Worm (Caenorhabditis elegans): Measurements from ENCODE around the gene otpl-5.

Gene otpl-5

ce11 chrV:8536213-8536612 lies 6.9 kb downstream of the otpl-5 start, which contains the start of gene his-39:
TSS of gene his-39 (plus strand) at chrV:8536513.
- no peak for TF ChIP-seq egl-13 (tag; optimal IDR thresholded peaks at IDR 0.05)
- TF ChIP-seq tlp-1 (tag; optimal IDR thresholded peaks at IDR 0.05) = no peak
- no peak for TF ChIP-seq nhr-20 (tag; optimal IDR thresholded peaks at IDR 0.05)
- TF ChIP-seq pqm-1 (tag; optimal IDR thresholded peaks at IDR 0.05) = no peak
- no peak for TF ChIP-seq C16A3.4 (tag; optimal IDR thresholded peaks at IDR 0.05)
- no peak for TF ChIP-seq nhr-11 (tag; optimal IDR thresholded peaks at IDR 0.05)
- TF ChIP-seq vab-15 (tag; optimal IDR thresholded peaks at IDR 0.05) = no peak
- TF ChIP-seq ztf-4 (tag; optimal IDR thresholded peaks at IDR 0.05) = no peak
- no peak for TF ChIP-seq grh-1 (GFP tag; IDR thresholded peaks at IDR 0.05)
- TF ChIP-seq nhr-12 (tag; optimal IDR thresholded peaks at IDR 0.05) = no peak
- no peak for TF ChIP-seq unc-130 (tag; optimal IDR thresholded peaks at IDR 0.05)
- TF ChIP-seq unc-30 (tag; optimal IDR thresholded peaks at IDR 0.05) = no peak
- no peak for TF ChIP-seq elt-2 (tag; optimal IDR thresholded peaks at IDR 0.05)
- no peak for TF ChIP-seq jun-1 (tag; optimal IDR thresholded peaks at IDR 0.05)
- no peak for TF ChIP-seq zag-1 (tag; optimal IDR thresholded peaks at IDR 0.05)
- TF ChIP-seq hlh-4 (tag; optimal IDR thresholded peaks at IDR 0.05) = no peak
- TF ChIP-seq nhr-28 (tag; optimal IDR thresholded peaks at IDR 0.05) = no peak

- TF ChIP-seq skn-1 (tag; optimal IDR thresholded peaks at IDR 0.05) = no peak
- TF ChIP-seq vab-15 (tag; optimal IDR thresholded peaks at IDR 0.05) = no peak
- TF ChIP-seq nhr-237 (tag; optimal IDR thresholded peaks at IDR 0.05) = no peak
- TF ChIP-seq lir-3 (tag; optimal IDR thresholded peaks at IDR 0.05; ENCODE audit: poor library complexity) = no peak
- TF ChIP-seq sox-4 (tag; optimal IDR thresholded peaks at IDR 0.05) = no peak
- TF ChIP-seq nhr-84 (tag; optimal IDR thresholded peaks at IDR 0.05) = no peak
- no peak for TF ChIP-seq lsy-2 (tag; optimal IDR thresholded peaks at IDR 0.05)
- TF ChIP-seq F16B12.6 (tag; optimal IDR thresholded peaks at IDR 0.05) = no peak
- no peak for TF ChIP-seq fos-1 (tag; optimal IDR thresholded peaks at IDR 0.05)
- no peak for TF ChIP-seq dsc-1 (tag; optimal IDR thresholded peaks at IDR 0.05)
- no peak for TF ChIP-seq elt-2 (tag; optimal IDR thresholded peaks at IDR 0.05)
- TF ChIP-seq ceh-8 (GFP tag; optimal IDR thresholded peaks at IDR 0.05) = no peak
Measured at ce11 chrV:8537031-8537430, 7.7 kb downstream of the otpl-5 start, which contains the start of gene otpl-4. TSS of gene otpl-4 (plus strand) at chrV:8537331.

DNA sequence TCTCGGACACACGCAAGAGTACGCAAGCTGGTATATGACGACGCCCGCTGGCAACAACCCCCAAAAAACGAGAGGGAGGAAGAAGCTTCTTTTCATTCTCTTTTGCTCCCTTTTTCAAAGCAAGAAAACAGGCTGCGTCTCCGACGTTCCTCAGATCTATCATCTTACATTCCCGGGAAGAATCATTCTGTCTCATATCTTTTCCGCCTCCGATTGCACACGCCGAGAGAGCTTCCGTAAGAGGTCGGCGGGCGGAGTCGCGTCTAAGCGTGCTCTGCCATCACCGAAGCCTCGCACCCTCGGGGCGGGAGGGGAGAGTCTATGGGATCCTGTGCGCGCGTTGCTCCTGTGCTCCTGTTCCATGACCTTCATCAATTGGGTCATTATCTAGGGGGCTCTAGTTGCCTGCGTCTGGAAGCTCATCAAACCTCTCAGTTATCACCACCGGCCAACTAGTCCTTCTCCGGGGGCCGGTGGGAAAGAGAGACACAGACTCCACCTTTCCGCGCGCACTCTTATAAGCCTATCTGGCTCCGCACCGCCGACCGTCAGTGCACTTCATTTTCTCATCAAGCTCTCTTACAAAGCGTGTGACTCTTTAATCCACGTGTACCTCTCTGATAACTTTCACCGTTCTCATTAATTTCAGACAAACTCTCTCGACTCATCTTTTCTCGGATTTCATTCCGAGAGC lies 16.4 kb downstream of the otpl-5 start, which contains the start of the genes slc-17.8 and asns-1:
slc-17.8 (minus strand) TSS at position 51 of the 694 bp plus-strand sequence.
asns-1 (plus strand) TSS at position 644 of the 694 bp plus-strand sequence.
- no peak for TF ChIP-seq lin-14 (GFP tag; optimal IDR thresholded peaks at IDR 0.05)
- no peak for TF ChIP-seq skn-1 (tag; optimal IDR thresholded peaks at IDR 0.05)
- no peak for TF ChIP-seq nhr-20 (tag; optimal IDR thresholded peaks at IDR 0.05)
- no peak for TF ChIP-seq fkh-4 (tag; optimal IDR thresholded peaks at IDR 0.05; ENCODE audit: borderline replicate concordance)
- no peak for TF ChIP-seq hpl-2 (GFP tag; optimal IDR thresholded peaks at IDR 0.05)
- no peak for TF ChIP-seq mep-1 (tag; optimal IDR thresholded peaks at IDR 0.05)
- no peak for TF ChIP-seq blmp-1 (tag; optimal IDR thresholded peaks at IDR 0.05)
- no peak for TF ChIP-seq F16B12.6 (tag; optimal IDR thresholded peaks at IDR 0.05)
- TF ChIP-seq fkh-10 (GFP tag; optimal IDR thresholded peaks at IDR 0.05) = no peak
- no peak for TF ChIP-seq unc-98 (GFP tag; IDR thresholded peaks at IDR 0.05)
- no peak for TF ChIP-seq fos-1 (tag; optimal IDR thresholded peaks at IDR 0.05)
- TF ChIP-seq alr-1 (tag; optimal IDR thresholded peaks at IDR 0.05; ENCODE audit: borderline replicate concordance) = no peak
- TF ChIP-seq nhr-28 (tag; optimal IDR thresholded peaks at IDR 0.05) = no peak

ce11 chrV:8548989-8549388 lies 19.7 kb downstream of the otpl-5 start, which contains the start of gene stdh-4:
TSS of gene stdh-4 (plus strand) at chrV:8549289.
- TF ChIP-seq tbx-2 (tag; optimal IDR thresholded peaks at IDR 0.05) (peak; percentile 0), nhr-77 (tag; optimal IDR thresholded peaks at IDR 0.05) (peak; percentile 11), aly-2 (tag; optimal IDR thresholded peaks at IDR 0.05) (no peak), hlh-17 (GFP tag; optimal IDR thresholded peaks at IDR 0.05; ENCODE audit: borderline replicate concordance) (no peak)
